Fruit fly (Drosophila melanogaster): ENCODE measurements around the gene CG42826.

dm6 chr3L:10089350-10090266 is 11.1 kb downstream of the CG42826 start, which contains the start of gene CG14160:
- TF ChIP-seq Ets21C (GFP tag; optimal IDR thresholded peaks at IDR 0.05) (no peak), CG11762 (GFP tag; optimal IDR thresholded peaks at IDR 0.05; ENCODE audit: insufficient read depth) (no peak), CG7368 (GFP tag; optimal IDR thresholded peaks at IDR 0.05) (no peak)
